Worm (Caenorhabditis elegans): Measurements from ENCODE around the gene Y41D4B.4.
A peak's percentile ranks its signal among the peaks of the same experiment; 100 is the strongest.
"Not testable (repeated sequence)": the region's sequence is repeated elsewhere in the genome, so short reads cannot be mapped to it uniquely, and the experiment has no call there.

The Y41D4B.4 gene

ce11 chrIV:1633445-1633844, 26.5 kb upstream of the Y41D4B.4 start, which contains the start of gene Y41D4B.6:
Gene Y41D4B.6 (plus strand): TSS chrIV:1633745.
- TF ChIP-seq tab-1 (GFP tag; IDR thresholded peaks at IDR 0.05): no peak
- no peak for TF ChIP-seq T22C8.4 (GFP tag; IDR thresholded peaks at IDR 0.05)
- TF ChIP-seq flt-1 (GFP tag; IDR thresholded peaks at IDR 0.05): no peak
- no peak for TF ChIP-seq med-1 (GFP tag; optimal IDR thresholded peaks at IDR 0.05; ENCODE audit: insufficient read depth)

ce11 chrIV:1637333-1637732, 22.6 kb upstream of the Y41D4B.4 start:
- no peak for TF ChIP-seq flt-1 (GFP tag; IDR thresholded peaks at IDR 0.05)
- no peak for TF ChIP-seq tab-1 (GFP tag; IDR thresholded peaks at IDR 0.05)
- no peak for TF ChIP-seq klf-2 (GFP tag; conservative IDR thresholded peaks at IDR 0.05)
- TF ChIP-seq cog-1 (tag; optimal IDR thresholded peaks at IDR 0.05): no peak
- no peak for TF ChIP-seq med-1 (GFP tag; optimal IDR thresholded peaks at IDR 0.05; ENCODE audit: insufficient read depth)
- TF ChIP-seq ref-1 (GFP tag; conservative IDR thresholded peaks at IDR 0.05): no peak
- no peak for TF ChIP-seq T22C8.4 (GFP tag; IDR thresholded peaks at IDR 0.05)
- TF ChIP-seq ztf-29 (GFP tag; IDR thresholded peaks at IDR 0.05): no peak
- TF ChIP-seq ztf-23 (GFP tag; IDR thresholded peaks at IDR 0.05): no peak

ce11 chrIV:1645198-1645597, 14.7 kb upstream of the Y41D4B.4 start, which contains the start of gene nhr-274:
Gene nhr-274 (minus strand): TSS chrIV:1645298.
- TF ChIP-seq flt-1, ztf-29, ztf-23 (GFP tag; IDR thresholded peaks at IDR 0.05): not testable (repeated sequence)

ce11 chrIV:1649349-1649748, 10.6 kb upstream of the Y41D4B.4 start:
- TF ChIP-seq T22C8.4 (GFP tag; IDR thresholded peaks at IDR 0.05) (no peak), ztf-29 (GFP tag; IDR thresholded peaks at IDR 0.05) (no peak), cog-1 (tag; optimal IDR thresholded peaks at IDR 0.05) (no peak), med-1 (GFP tag; optimal IDR thresholded peaks at IDR 0.05; ENCODE audit: insufficient read depth) (no peak), flt-1 (GFP tag; IDR thresholded peaks at IDR 0.05) (no peak), ref-1 (GFP tag; conservative IDR thresholded peaks at IDR 0.05) (no peak), ztf-23 (GFP tag; IDR thresholded peaks at IDR 0.05) (no peak), tab-1 (GFP tag; IDR thresholded peaks at IDR 0.05) (no peak), klf-2 (GFP tag; conservative IDR thresholded peaks at IDR 0.05) (no peak)

- no peak for TF ChIP-seq klf-2 (GFP tag; conservative IDR thresholded peaks at IDR 0.05)
Observed at ce11 chrIV:1649794-1650193, 10.1 kb upstream of the Y41D4B.4 start.

ce11 chrIV:1655312-1655711, 4.6 kb upstream of the Y41D4B.4 start:
- no peak for TF ChIP-seq med-1 (GFP tag; optimal IDR thresholded peaks at IDR 0.05; ENCODE audit: insufficient read depth)
- TF ChIP-seq klf-2 (GFP tag; conservative IDR thresholded peaks at IDR 0.05): no peak
- TF ChIP-seq ztf-29 (GFP tag; IDR thresholded peaks at IDR 0.05): no peak

ce11 chrIV:1657069-1657468, 2.8 kb upstream of the Y41D4B.4 start:
- TF ChIP-seq tab-1 (GFP tag; IDR thresholded peaks at IDR 0.05) (no peak), ref-1 (GFP tag; conservative IDR thresholded peaks at IDR 0.05) (no peak), med-1 (GFP tag; optimal IDR thresholded peaks at IDR 0.05; ENCODE audit: insufficient read depth) (no peak), ztf-23 (GFP tag; IDR thresholded peaks at IDR 0.05) (no peak), flt-1 (GFP tag; IDR thresholded peaks at IDR 0.05) (no peak), T22C8.4 (GFP tag; IDR thresholded peaks at IDR 0.05) (no peak), cog-1 (tag; optimal IDR thresholded peaks at IDR 0.05) (no peak), ztf-29 (GFP tag; IDR thresholded peaks at IDR 0.05) (no peak), klf-2 (GFP tag; conservative IDR thresholded peaks at IDR 0.05) (no peak)

ce11 chrIV:1659045-1659741, 717 bp upstream of the Y41D4B.4 start, which contains the start of gene rps-28:
Gene rps-28 (plus strand): TSS chrIV:1659691.
- peak; percentile 78 for TF ChIP-seq T22C8.4 (GFP tag; IDR thresholded peaks at IDR 0.05)
- peak; percentile 48; the same call in 1 of the 2 replicates for TF ChIP-seq ref-1 (GFP tag; conservative IDR thresholded peaks at IDR 0.05)
- peak; percentile 92 for TF ChIP-seq flt-1 (GFP tag; IDR thresholded peaks at IDR 0.05)
- TF ChIP-seq ztf-29 (GFP tag; IDR thresholded peaks at IDR 0.05): peak; percentile 79
- peak; percentile 74 for TF ChIP-seq med-1 (GFP tag; optimal IDR thresholded peaks at IDR 0.05; ENCODE audit: insufficient read depth)
- TF ChIP-seq klf-2 (GFP tag; conservative IDR thresholded peaks at IDR 0.05): peak; percentile 78
- TF ChIP-seq ztf-23 (GFP tag; IDR thresholded peaks at IDR 0.05): peak; percentile 96
- TF ChIP-seq cog-1 (tag; optimal IDR thresholded peaks at IDR 0.05): peak; percentile 92
- peak; percentile 83; the same call in 1 of the 2 replicates for TF ChIP-seq tab-1 (GFP tag; IDR thresholded peaks at IDR 0.05)

ce11 chrIV:1660735-1661134, 825 bp downstream of the Y41D4B.4 start:
- no peak for TF ChIP-seq ztf-29 (GFP tag; IDR thresholded peaks at IDR 0.05)
- TF ChIP-seq klf-2 (GFP tag; conservative IDR thresholded peaks at IDR 0.05): no peak
- no peak for TF ChIP-seq T22C8.4 (GFP tag; IDR thresholded peaks at IDR 0.05)
- TF ChIP-seq flt-1 (GFP tag; IDR thresholded peaks at IDR 0.05): no peak
- no peak for TF ChIP-seq cog-1 (tag; optimal IDR thresholded peaks at IDR 0.05)
- no peak for TF ChIP-seq ztf-23 (GFP tag; IDR thresholded peaks at IDR 0.05)
- no peak for TF ChIP-seq tab-1 (GFP tag; IDR thresholded peaks at IDR 0.05)
- TF ChIP-seq med-1 (GFP tag; optimal IDR thresholded peaks at IDR 0.05; ENCODE audit: insufficient read depth): no peak

ce11 chrIV:1662872-1663271, 3.0 kb downstream of the Y41D4B.4 start:
- TF ChIP-seq med-1 (GFP tag; optimal IDR thresholded peaks at IDR 0.05; ENCODE audit: insufficient read depth) (no peak), ref-1 (GFP tag; conservative IDR thresholded peaks at IDR 0.05) (no peak), ztf-23 (GFP tag; IDR thresholded peaks at IDR 0.05) (no peak), flt-1 (GFP tag; IDR thresholded peaks at IDR 0.05) (no peak), cog-1 (tag; optimal IDR thresholded peaks at IDR 0.05) (no peak), klf-2 (GFP tag; conservative IDR thresholded peaks at IDR 0.05) (no peak), T22C8.4 (GFP tag; IDR thresholded peaks at IDR 0.05) (no peak)
